Worm (Caenorhabditis elegans) whole organism, young adult: ENCODE results near the gene egl-44.

Experiments used
- B0336.3 ChIP-seq: fragments of 200-800 bp; sonication (Bioruptor generic); IDR thresholded peaks from 2 replicates; pipeline ENCODE4 v1.3.6; 2022; ENCODE audit warnings: missing genetic modification characterization, missing compliant biosample characterization
- ama-1 ChIP-seq, 3 experiments: fragments of 150-350 bp in 1 of 3; sonication (generic microtip) in 2 of 3; optimal IDR thresholded peaks; 2 replicates each; lab custom pipeline; 2014 to 2018; ENCODE audit warnings: missing biosample characterization in 2 of 3, missing genetic modification characterization in 2 of 3, missing genetic modification reagents in 2 of 3
- attf-6 ChIP-seq: fragments of 200-800 bp; sonication (Bioruptor generic); IDR thresholded peaks from 2 replicates; pipeline ENCODE4 v1.3.6; 2022; ENCODE audit warnings: missing genetic modification reagents, missing genetic modification characterization, missing compliant biosample characterization
- hmg-1.2 ChIP-seq: fragments of 200-800 bp; sonication (Bioruptor generic); IDR thresholded peaks from 2 replicates; pipeline ENCODE4 v1.3.6; 2022; ENCODE audit warnings: missing genetic modification reagents, missing genetic modification characterization, missing compliant biosample characterization
- lir-1 ChIP-seq: fragments of 200-800 bp; sonication (Bioruptor generic); conservative IDR thresholded peaks from 2 replicates; pipeline ENCODE4 v1.3.6; 2022; ENCODE audit warnings: missing genetic modification reagents, missing genetic modification characterization, missing compliant biosample characterization
- lsl-1 ChIP-seq: fragments of 200-800 bp; sonication (Bioruptor generic); optimal IDR thresholded peaks from 2 replicates; lab custom pipeline; 2018; ENCODE audit warnings: mild to moderate bottlenecking, missing genetic modification characterization, moderate library complexity, missing compliant biosample characterization
- pha-4 ChIP-seq: fragments of 150-350 bp; sonication (generic microtip); optimal IDR thresholded peaks from 2 replicates; lab custom pipeline; 2014; ENCODE audit warnings: missing biosample characterization, missing genetic modification reagents, missing genetic modification characterization
- snpc-4 ChIP-seq, 5 experiments: fragments of 150-350 bp in 1 of 5; sonication (generic microtip) in 4 of 5; optimal IDR thresholded peaks; 2 replicates each; lab custom pipeline; 2014 to 2018; ENCODE audit warnings: missing genetic modification characterization in 5 of 5, missing biosample characterization in 3 of 5, antibody characterized with exemption in 2 of 5, mild to moderate bottlenecking in 2 of 5, missing compliant biosample characterization in 2 of 5, missing genotype in 2 of 5, moderate library complexity in 2 of 5, missing genetic modification reagents in 1 of 5
- ztf-25 ChIP-seq: fragments of 200-800 bp; sonication (Bioruptor generic); IDR thresholded peaks from 2 replicates; pipeline ENCODE4 v1.3.6; 2022; ENCODE audit warnings: missing genetic modification reagents, missing genetic modification characterization, missing compliant biosample characterization

DNA sequence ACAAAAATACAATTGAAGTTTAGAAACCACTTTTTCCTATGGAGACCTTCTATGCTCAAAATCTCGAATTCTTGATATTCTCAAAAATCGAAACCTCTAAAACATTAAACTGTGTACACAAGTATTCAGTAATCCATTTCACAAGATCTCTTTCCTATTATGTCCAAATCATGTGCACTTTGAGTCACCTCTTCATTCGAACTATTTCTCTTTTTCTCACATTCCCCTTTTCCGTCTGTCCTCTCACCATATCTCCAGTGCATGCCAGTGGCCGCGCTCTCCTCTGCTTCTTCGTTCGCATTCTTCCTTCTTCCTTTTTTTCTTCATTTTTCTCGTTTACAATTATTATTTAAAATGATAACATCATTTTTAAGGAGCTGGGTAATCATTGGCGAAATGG is 14.0 kb downstream of the egl-44 start, which contains the start of gene F28B12.1:
- no peak for TF ChIP-seq attf-6 (GFP tag; lab: Robert Waterston, UW)
- no peak for TF ChIP-seq pha-4
- no peak for TF ChIP-seq lir-1
- no peak for TF ChIP-seq ztf-25 (GFP tag; lab: Robert Waterston, UW)
- no peak for TF ChIP-seq snpc-4 (GFP tag; optimal IDR thresholded peaks at IDR 0.05; lab: Kevin White, UChicago)
- no peak for TF ChIP-seq snpc-4 (tag; optimal IDR thresholded peaks at IDR 0.05; lab: Kevin White, UChicago)
- TF ChIP-seq hmg-1.2 (GFP tag; lab: Robert Waterston, UW) = no peak
- TF ChIP-seq ama-1 (optimal IDR thresholded peaks at IDR 0.05; lab: Kevin White, UChicago) = no peak
- no peak for TF ChIP-seq ama-1 (GFP tag; optimal IDR thresholded peaks at IDR 0.05; lab: Kevin White, UChicago)
- no peak for TF ChIP-seq lsl-1 (GFP tag; lab: Kevin White, UChicago)
- no peak for TF ChIP-seq B0336.3 (GFP tag; lab: Robert Waterston, UW)
